Fruit fly (Drosophila melanogaster): ENCODE data around the gene Polr2J.

Gene Polr2J

DNA sequence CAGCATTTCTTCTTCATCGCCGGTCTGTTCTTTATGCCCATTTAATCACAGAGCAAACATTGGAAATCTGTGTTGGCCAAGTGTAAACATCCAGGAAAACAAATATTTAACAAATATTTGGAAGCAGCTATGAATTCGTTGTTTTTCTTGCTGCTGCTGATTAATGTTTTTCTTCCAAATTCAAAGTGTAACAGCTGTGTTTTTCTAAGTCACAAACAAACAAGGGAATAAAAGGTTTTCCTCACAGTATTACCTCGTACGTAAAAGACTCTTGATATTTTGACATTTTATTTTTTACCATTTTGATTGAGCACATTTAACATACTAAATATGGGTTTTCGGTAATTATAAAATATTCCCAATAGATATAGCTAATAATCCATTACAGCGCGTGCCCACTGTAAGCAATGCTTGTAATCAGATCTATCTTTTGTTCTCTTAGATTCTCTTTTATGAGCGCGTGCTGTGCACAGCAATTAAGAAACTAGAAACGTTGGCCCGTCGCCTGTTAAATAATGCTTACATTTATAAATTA is 31.4 kb downstream of the Polr2J start (continued):
- TF ChIP-seq hb (GFP tag; IDR thresholded peaks at IDR 0.05; ENCODE audit: partially characterized antibody) (no peak), CG14441 (GFP tag; IDR thresholded peaks at IDR 0.05) (peak; percentile 95), Xbp1 (GFP tag; optimal IDR thresholded peaks at IDR 0.05) (peak; percentile 93), insv (GFP tag; optimal IDR thresholded peaks at IDR 0.05) (peak; percentile 33 to 82), zen (tag; optimal IDR thresholded peaks at IDR 0.05) (peak; percentile 98), CG4360 (GFP tag; IDR thresholded peaks at IDR 0.05) (peak; percentile 85), sqz (GFP tag; optimal IDR thresholded peaks at IDR 0.05) (peak; percentile 98), ranshi (GFP tag; IDR thresholded peaks at IDR 0.05) (peak; percentile 88), dmrt99B (tag; optimal IDR thresholded peaks at IDR 0.05) (peak; percentile 95), jing (GFP tag; optimal IDR thresholded peaks at IDR 0.05) (peak; percentile 81), HmgD (GFP tag; optimal IDR thresholded peaks at IDR 0.05) (peak; percentile 67), CG6813 (GFP tag; optimal IDR thresholded peaks at IDR 0.05) (peak; percentile 100), Hr78 (GFP tag; optimal IDR thresholded peaks at IDR 0.05) (peak in 1 of 2 experiments; percentile 76), CG11504 (tag; optimal IDR thresholded peaks at IDR 0.05) (peak; percentile 93), Sox102F (GFP tag; optimal IDR thresholded peaks at IDR 0.05) (peak; percentile 95), so (GFP tag; IDR thresholded peaks at IDR 0.05) (peak; percentile 94), Rx (GFP tag; IDR thresholded peaks at IDR 0.05) (peak; percentile 80), tll (GFP tag; optimal IDR thresholded peaks at IDR 0.05) (peak in 1 of 2 experiments; percentile 98), CG3407 (GFP tag; optimal IDR thresholded peaks at IDR 0.05) (peak; percentile 91), CG13775 (GFP tag; optimal IDR thresholded peaks at IDR 0.05) (peak; percentile 91), CG4424 (GFP tag; optimal IDR thresholded peaks at IDR 0.05) (peak; percentile 93), NfI (GFP tag; optimal IDR thresholded peaks at IDR 0.05) (peak; percentile 94), odd (GFP tag; optimal IDR thresholded peaks at IDR 0.05) (peak; percentile 93), BEAF-32 (GFP tag; optimal IDR thresholded peaks at IDR 0.05) (peak; percentile 27), sc (optimal IDR thresholded peaks at IDR 0.05) (no peak), sc (GFP tag; optimal IDR thresholded peaks at IDR 0.05) (peak; percentile 87), corto (GFP tag; optimal IDR thresholded peaks at IDR 0.05) (no peak), sr (GFP tag; IDR thresholded peaks at IDR 0.05) (peak; percentile 88), CG3838 (GFP tag; optimal IDR thresholded peaks at IDR 0.05) (peak; percentile 88), PHDP (tag; optimal IDR thresholded peaks at IDR 0.05) (peak; percentile 96), Fer3 (tag; optimal IDR thresholded peaks at IDR 0.05) (peak; percentile 98), GATAe (GFP tag; conservative IDR thresholded peaks at IDR 0.05) (peak; percentile 80), CG11723 (GFP tag; optimal IDR thresholded peaks at IDR 0.05) (peak; percentile 86), CTCF (GFP tag; optimal IDR thresholded peaks at IDR 0.05) (peak; percentile 75), CG3726 (GFP tag; IDR thresholded peaks at IDR 0.05) (peak; percentile 92), Adf1 (GFP tag; IDR thresholded peaks at IDR 0.05) (peak; percentile 78), pan (optimal IDR thresholded peaks at IDR 0.05) (no peak), pan (GFP tag; optimal IDR thresholded peaks at IDR 0.05 in 1 of 2, IDR thresholded peaks at IDR 0.05 in 1 of 2) (peak in 1 of 2 experiments; percentile 97), h (optimal IDR thresholded peaks at IDR 0.05) (no peak), Antp (GFP tag; optimal IDR thresholded peaks at IDR 0.05) (peak; percentile 93), Oaz (GFP tag; IDR thresholded peaks at IDR 0.05) (peak; percentile 86), CG1647 (GFP tag; optimal IDR thresholded peaks at IDR 0.05) (peak; percentile 97), CG7963 (GFP tag; IDR thresholded peaks at IDR 0.05; ENCODE audit: partially characterized antibody) (no peak), YL-1 (GFP tag; optimal IDR thresholded peaks at IDR 0.05) (peak; percentile 100), CG6765 (GFP tag; optimal IDR thresholded peaks at IDR 0.05) (peak; percentile 96), Sry-β (GFP tag; optimal IDR thresholded peaks at IDR 0.05) (peak; percentile 83), Stat92E (GFP tag; optimal IDR thresholded peaks at IDR 0.05) (peak in 1 of 3 experiments; percentile 88), CHES-1-like (GFP tag; optimal IDR thresholded peaks at IDR 0.05) (peak; percentile 92), CG6683 (GFP tag; optimal IDR thresholded peaks at IDR 0.05) (peak; percentile 94), pum (GFP tag; optimal IDR thresholded peaks at IDR 0.05) (peak; percentile 93)
